Worm (Caenorhabditis elegans): Measurements from ENCODE around the gene ZK1290.14.

- TF ChIP-seq ztf-1 (GFP tag; conservative IDR thresholded peaks at IDR 0.05) (no peak), crh-2 (tag; optimal IDR thresholded peaks at IDR 0.05) (no peak), F13H6.1 (tag; optimal IDR thresholded peaks at IDR 0.05) (no peak), ceh-82 (tag; optimal IDR thresholded peaks at IDR 0.05) (no peak), ztf-11 (tag; optimal IDR thresholded peaks at IDR 0.05) (no peak), elt-3 (tag; optimal IDR thresholded peaks at IDR 0.05) (no peak), egl-27 (tag; optimal IDR thresholded peaks at IDR 0.05) (no peak), ama-1 (optimal IDR thresholded peaks at IDR 0.05) (no peak), elt-1 (tag; optimal IDR thresholded peaks at IDR 0.05) (no peak), blmp-1 (tag; optimal IDR thresholded peaks at IDR 0.05; ENCODE audit: insufficient read depth) (no peak), sma-9 (GFP tag; optimal IDR thresholded peaks at IDR 0.05) (no peak), sma-9 (tag; optimal IDR thresholded peaks at IDR 0.05) (no peak), nhr-12 (tag; optimal IDR thresholded peaks at IDR 0.05) (no peak), nhr-237 (tag; optimal IDR thresholded peaks at IDR 0.05) (no peak)
Measured at ce11 chrII:7505005-7505404, 50.4 kb downstream of the ZK1290.14 start, which contains the start of gene C28F5.1.

Data from whole organism, L2 larva.